Fruit fly (Drosophila melanogaster) whole organism, embryonic: Measurements from ENCODE around the gene mats.

Source experiments
- Bdp1 ChIP-seq: fragments of 200-800 bp; sonication (Bioruptor generic); optimal IDR thresholded peaks from 3 replicates; lab custom pipeline; 2016; ENCODE audit warnings: missing biosample characterization, missing genetic modification characterization
- CG10274 ChIP-seq: fragments of 200-800 bp; sonication (Bioruptor generic); optimal IDR thresholded peaks from 3 replicates; lab custom pipeline; 2017; ENCODE audit warnings: missing biosample characterization, mild to moderate bottlenecking, missing genetic modification characterization
- CG30431 ChIP-seq: fragments of 200-800 bp; sonication (Bioruptor generic); optimal IDR thresholded peaks from 2 replicates; lab custom pipeline; 2017; ENCODE audit warnings: missing biosample characterization, missing genetic modification characterization
- CG32767 ChIP-seq: fragments of 200-800 bp; sonication (Bioruptor generic); IDR thresholded peaks from 2 replicates; pipeline ENCODE4 v1.3.6; 2022; ENCODE audit warnings: missing biosample characterization, missing genetic modification characterization
- CG8290 ChIP-seq, 3 experiments: fragments of 200-800 bp; sonication (Bioruptor generic); optimal IDR thresholded peaks; 2 replicates each; lab custom pipeline; 2016 to 2019; ENCODE audit warnings: missing biosample characterization in 3 of 3, missing genetic modification characterization in 3 of 3, mild to moderate bottlenecking in 2 of 3, moderate library complexity in 1 of 3
- CkIIα-i1 ChIP-seq: fragments of 200-800 bp; sonication (Bioruptor generic); IDR thresholded peaks from 2 replicates; pipeline ENCODE4 v1.3.6; 2022; ENCODE audit warnings: missing biosample characterization, missing genetic modification characterization
- Dfd ChIP-seq, 2 experiments: fragments of >200 bp; optimal IDR thresholded peaks; 2 replicates each; lab custom pipeline; 2017; ENCODE audit warnings: missing biosample characterization in 2 of 2, missing genetic modification characterization in 2 of 2
- GATAe ChIP-seq: fragments of 200-800 bp; sonication (Bioruptor generic); conservative IDR thresholded peaks from 2 replicates; pipeline ENCODE4 v1.3.6; 2022; ENCODE audit warnings: missing biosample characterization, missing genetic modification characterization
- Lim3 ChIP-seq: fragments of 200-800 bp; sonication (Bioruptor generic); IDR thresholded peaks from 2 replicates; pipeline ENCODE4 v1.3.6; 2022; ENCODE audit warnings: missing biosample characterization, missing genetic modification characterization
- chm ChIP-seq: fragments of 200-800 bp; sonication (Bioruptor generic); IDR thresholded peaks from 2 replicates; pipeline ENCODE4 v1.3.6; 2022; ENCODE audit warnings: missing biosample characterization, missing genetic modification characterization

- TF ChIP-seq CG30431 (GFP tag; lab: Kevin White, UChicago) (no peak), chm (GFP tag; lab: Robert Waterston, UW) (no peak), CG32767 (GFP tag; lab: Robert Waterston, UW) (no peak), Bdp1 (GFP tag; lab: Kevin White, UChicago) (no peak), GATAe (GFP tag; lab: Robert Waterston, UW) (no peak), Lim3 (no peak), CG10274 (no peak), CG8290 (GFP tag; optimal IDR thresholded peaks at IDR 0.05; lab: Kevin White, UChicago) (no peak), CG8290 (tag; optimal IDR thresholded peaks at IDR 0.05; lab: Kevin White, UChicago) (no peak), CkIIα-i1 (no peak), Dfd (GFP tag; optimal IDR thresholded peaks at IDR 0.05; lab: Kevin White, UChicago) (no peak)
These were observed 11.3 kb downstream of the mats start for dm6 chr3R:22432200-22432804.
